Worm (Caenorhabditis elegans): ENCODE data around the gene F56B3.4.

- TF ChIP-seq zip-8 (tag; optimal IDR thresholded peaks at IDR 0.05) (no peak), ceh-43 (GFP tag; optimal IDR thresholded peaks at IDR 0.05) (peak; percentile 17), unc-62 (GFP tag; optimal IDR thresholded peaks at IDR 0.05) (no peak), nhr-28 (tag; optimal IDR thresholded peaks at IDR 0.05) (no peak)
These were observed 48.6 kb upstream of the F56B3.4 start for ce11 chrIV:842630-843029.
